Fruit fly (Drosophila melanogaster) whole organism, embryonic: ENCODE results near the gene CG7328.

ENCODE experiments used
- Asciz ChIP-seq: fragments of 200-800 bp; sonication (Bioruptor generic); optimal IDR thresholded peaks from 2 replicates; lab custom pipeline; 2017; ENCODE audit warnings: missing biosample characterization, mild to moderate bottlenecking, missing genetic modification characterization, missing genetic modification reagents
- CG12299 ChIP-seq: fragments of 200-800 bp; sonication (Bioruptor generic); optimal IDR thresholded peaks from 2 replicates; lab custom pipeline; 2018; ENCODE audit warnings: missing biosample characterization, mild to moderate bottlenecking, missing genetic modification characterization
- CG13624 ChIP-seq: fragments of 200-800 bp; sonication (Bioruptor generic); optimal IDR thresholded peaks from 2 replicates; lab custom pipeline; 2016; ENCODE audit warnings: missing biosample characterization, missing genetic modification characterization
- CG16779 ChIP-seq: fragments of 200-800 bp; sonication (Bioruptor generic); IDR thresholded peaks from 2 replicates; pipeline ENCODE4 v1.3.6; 2022; ENCODE audit warnings: missing biosample characterization, missing genetic modification characterization
- CG2199 ChIP-seq: fragments of 200-800 bp; sonication (Bioruptor generic); IDR thresholded peaks from 3 replicates; pipeline ENCODE4 v1.3.6; 2022; ENCODE audit warnings: missing biosample characterization, missing genetic modification characterization
- CG4328 ChIP-seq: fragments of 200-800 bp; sonication (Bioruptor generic); optimal IDR thresholded peaks from 3 replicates; lab custom pipeline; 2017; ENCODE audit warnings: missing biosample characterization, missing genetic modification reagents, missing genetic modification characterization
- CG6175 ChIP-seq: fragments of 200-800 bp; sonication (Bioruptor generic); IDR thresholded peaks from 3 replicates; pipeline ENCODE4 v1.3.6; 2022; ENCODE audit warnings: missing biosample characterization, missing genetic modification characterization
- CG7839 ChIP-seq: fragments of 200-800 bp; sonication (Bioruptor generic); optimal IDR thresholded peaks from 3 replicates; lab custom pipeline; 2018; ENCODE audit warnings: missing biosample characterization, mild to moderate bottlenecking, missing genetic modification characterization, moderate library complexity
- CG7963 ChIP-seq: fragments of 200-800 bp; sonication (Bioruptor generic); IDR thresholded peaks from 3 replicates; pipeline ENCODE4 v1.3.6; 2022; ENCODE audit warnings: missing biosample characterization, missing genetic modification characterization; ENCODE audit not compliant: partially characterized antibody
- CG8944 ChIP-seq: fragments of 200-800 bp; sonication (Bioruptor generic); optimal IDR thresholded peaks from 3 replicates; lab custom pipeline; 2016; ENCODE audit warnings: missing biosample characterization, missing genetic modification characterization
- CG9609 ChIP-seq: fragments of 200-800 bp; sonication (Bioruptor generic); optimal IDR thresholded peaks from 3 replicates; lab custom pipeline; 2016; ENCODE audit warnings: missing biosample characterization, missing genetic modification characterization
- CG9727 ChIP-seq: fragments of 200-800 bp; sonication (Bioruptor generic); optimal IDR thresholded peaks from 3 replicates; lab custom pipeline; 2017; ENCODE audit warnings: missing biosample characterization, mild to moderate bottlenecking, missing genetic modification characterization
- Dfd ChIP-seq, 2 experiments: fragments of >200 bp; optimal IDR thresholded peaks; 2 replicates each; lab custom pipeline; 2017; ENCODE audit warnings: missing biosample characterization in 2 of 2, missing genetic modification characterization in 2 of 2
- Dip3 ChIP-seq: fragments of 200-800 bp; sonication (Bioruptor generic); optimal IDR thresholded peaks from 3 replicates; lab custom pipeline; 2016; ENCODE audit warnings: missing biosample characterization, missing genetic modification characterization
- E2f1 ChIP-seq: fragments of 200-800 bp; sonication (Bioruptor generic); IDR thresholded peaks from 2 replicates; pipeline ENCODE4 v1.3.6; 2022; ENCODE audit warnings: missing biosample characterization, missing genetic modification characterization
- Fer3 ChIP-seq: fragments of 200-800 bp; sonication (Bioruptor generic); optimal IDR thresholded peaks from 2 replicates; lab custom pipeline; 2018; ENCODE audit warnings: missing biosample characterization, mild to moderate bottlenecking, missing genetic modification characterization, moderate library complexity
- Gug ChIP-seq: fragments of 200-800 bp; sonication (Bioruptor generic); IDR thresholded peaks from 4 replicates; pipeline ENCODE4 v1.3.6; 2022; ENCODE audit warnings: missing biosample characterization, missing genetic modification characterization
- HLH4C ChIP-seq: fragments of 200-800 bp; sonication (Bioruptor generic); IDR thresholded peaks from 3 replicates; pipeline ENCODE4 v1.3.6; 2022; ENCODE audit warnings: missing biosample characterization, missing genetic modification characterization; ENCODE audit not compliant: partially characterized antibody
- Hand ChIP-seq: fragments of 200-800 bp; sonication (Bioruptor generic); optimal IDR thresholded peaks from 2 replicates; lab custom pipeline; 2017; ENCODE audit warnings: mild to moderate bottlenecking, missing biosample characterization, missing genetic modification reagents, missing genetic modification characterization
- HmgZ ChIP-seq: fragments of 200-800 bp; sonication (Bioruptor generic); optimal IDR thresholded peaks from 2 replicates; lab custom pipeline; 2018; ENCODE audit warnings: missing biosample characterization, mild to moderate bottlenecking, missing genetic modification characterization
- Lim3 ChIP-seq: fragments of 200-800 bp; sonication (Bioruptor generic); IDR thresholded peaks from 2 replicates; pipeline ENCODE4 v1.3.6; 2022; ENCODE audit warnings: missing biosample characterization, missing genetic modification characterization
- MBD-R2 ChIP-seq: fragments of 200-800 bp; sonication (Bioruptor generic); IDR thresholded peaks from 2 replicates; pipeline ENCODE4 v1.3.6; 2022; ENCODE audit warnings: missing biosample characterization, missing genetic modification characterization
- Med ChIP-seq: fragments of 200-800 bp; sonication (Bioruptor generic); peaks from one replicate; lab custom pipeline; 2016; ENCODE audit warnings: missing biosample characterization, missing genetic modification characterization, mild to moderate bottlenecking, inconsistent platforms, moderate library complexity
- Neu2 ChIP-seq: fragments of 200-800 bp; sonication (Bioruptor generic); optimal IDR thresholded peaks from 3 replicates; lab custom pipeline; 2016; ENCODE audit warnings: missing biosample characterization, missing genetic modification characterization, borderline replicate concordance
- Sox102F ChIP-seq: fragments of 200-800 bp; sonication (Bioruptor generic); optimal IDR thresholded peaks from 2 replicates; lab custom pipeline; 2018; ENCODE audit warnings: missing biosample characterization, mild to moderate bottlenecking, missing genetic modification characterization, moderate library complexity
- Sry-β ChIP-seq: fragments of 200-800 bp; sonication (Bioruptor generic); optimal IDR thresholded peaks from 2 replicates; lab custom pipeline; 2018; ENCODE audit warnings: missing biosample characterization, mild to moderate bottlenecking, missing genetic modification characterization, moderate library complexity
- ara ChIP-seq: fragments of 200-800 bp; sonication (Bioruptor generic); IDR thresholded peaks from 2 replicates; pipeline ENCODE4 v1.3.6; 2022; ENCODE audit warnings: missing biosample characterization, missing genetic modification characterization
- cad ChIP-seq: fragments of >200 bp; optimal IDR thresholded peaks from 2 replicates; lab custom pipeline; 2017; ENCODE audit warnings: missing biosample characterization, missing genetic modification characterization
- cg ChIP-seq: fragments of 200-800 bp; sonication (Bioruptor generic); optimal IDR thresholded peaks from 3 replicates; lab custom pipeline; 2019; ENCODE audit warnings: missing biosample characterization, mild to moderate bottlenecking, missing genetic modification characterization, moderate library complexity
- chinmo ChIP-seq: fragments of 200-800 bp; sonication (Bioruptor generic); IDR thresholded peaks from 4 replicates; pipeline ENCODE4 v1.3.6; 2022; ENCODE audit warnings: missing biosample characterization, missing genetic modification characterization; ENCODE audit not compliant: partially characterized antibody
- crp ChIP-seq, 2 experiments: fragments of 200-800 bp; sonication (Bioruptor generic); optimal IDR thresholded peaks; 2 replicates in 1 of 2; 3 replicates in 1 of 2; lab custom pipeline; 2017; ENCODE audit warnings: missing biosample characterization in 2 of 2, missing genetic modification characterization in 2 of 2, mild to moderate bottlenecking in 1 of 2, moderate library complexity in 1 of 2
- da ChIP-seq: fragments of 200-800 bp; sonication (Bioruptor generic); optimal IDR thresholded peaks from 2 replicates; lab custom pipeline; 2016; ENCODE audit warnings: missing biosample characterization, missing genetic modification characterization
- ftz-f1 ChIP-seq: fragments of 200-800 bp; sonication (Bioruptor generic); optimal IDR thresholded peaks from 2 replicates; lab custom pipeline; 2016; ENCODE audit warnings: missing biosample characterization, missing genetic modification characterization
- grau ChIP-seq: fragments of 200-800 bp; optimal IDR thresholded peaks from 3 replicates; lab custom pipeline; 2019; ENCODE audit warnings: missing biosample characterization, mild to moderate bottlenecking, missing genetic modification characterization, moderate library complexity
- luna ChIP-seq: fragments of 200-800 bp; sonication (Bioruptor generic); optimal IDR thresholded peaks from 2 replicates; lab custom pipeline; 2016; ENCODE audit warnings: missing biosample characterization, missing genetic modification characterization
- oc ChIP-seq: fragments of 200-800 bp; sonication (Bioruptor generic); optimal IDR thresholded peaks from 2 replicates; lab custom pipeline; 2018; ENCODE audit warnings: missing biosample characterization, mild to moderate bottlenecking, missing genetic modification characterization, moderate library complexity
- pzg ChIP-seq: fragments of 200-800 bp; sonication (Bioruptor generic); optimal IDR thresholded peaks from 3 replicates; lab custom pipeline; 2018; ENCODE audit warnings: missing biosample characterization, mild to moderate bottlenecking, missing genetic modification characterization, moderate library complexity
- sd ChIP-seq: fragments of 200-800 bp; sonication (Bioruptor generic); optimal IDR thresholded peaks from 3 replicates; lab custom pipeline; 2018; ENCODE audit warnings: missing biosample characterization, mild to moderate bottlenecking, missing genetic modification characterization, moderate library complexity
- sens-2 ChIP-seq: fragments of 200-800 bp; sonication (Bioruptor generic); IDR thresholded peaks from 2 replicates; pipeline ENCODE4 v1.3.6; 2022; ENCODE audit warnings: missing biosample characterization, missing genetic modification characterization
- slbo ChIP-seq: fragments of 200-800 bp; sonication (Bioruptor generic); IDR thresholded peaks from 2 replicates; pipeline ENCODE4 v1.3.6; 2022; ENCODE audit warnings: missing biosample characterization, missing genetic modification characterization
- trh ChIP-seq: fragments of 200-800 bp; sonication (Bioruptor generic); optimal IDR thresholded peaks from 2 replicates; lab custom pipeline; 2016; ENCODE audit warnings: missing biosample characterization, missing genetic modification characterization
- wek ChIP-seq: fragments of 200-800 bp; sonication (Bioruptor generic); optimal IDR thresholded peaks from 3 replicates; lab custom pipeline; 2018; ENCODE audit warnings: missing biosample characterization, mild to moderate bottlenecking, missing genetic modification characterization, moderate library complexity
- zf30C ChIP-seq: fragments of 200-800 bp; sonication (Bioruptor generic); optimal IDR thresholded peaks from 3 replicates; lab custom pipeline; 2018; ENCODE audit warnings: missing biosample characterization, mild to moderate bottlenecking, missing genetic modification characterization
- zfh1 ChIP-seq: fragments of 200-800 bp; sonication (Bioruptor generic); IDR thresholded peaks from 3 replicates; pipeline ENCODE4 v1.3.6; 2022; ENCODE audit warnings: missing biosample characterization, missing genetic modification characterization

Gene CG7328

dm6 chr3L:20183345-20184088, 43.1 kb upstream of the CG7328 start (continued):
- TF ChIP-seq HLH4C (GFP tag; lab: Robert Waterston, UW) (no peak), E2f1 (GFP tag; lab: Robert Waterston, UW) (peak; percentile 44; the same call in 1 of the 2 replicates), luna (GFP tag; lab: Kevin White, UChicago) (no peak), wek (GFP tag; lab: Kevin White, UChicago) (no peak), CG6175 (GFP tag; lab: Robert Waterston, UW) (no peak), CG12299 (tag; lab: Kevin White, UChicago) (no peak)

dm6 chr3L:20182799-20183198, 42.4 kb upstream of the CG7328 start:
- TF ChIP-seq ftz-f1 (GFP tag; lab: Kevin White, UChicago) (no peak), Gug (GFP tag; lab: Robert Waterston, UW) (no peak), Dip3 (GFP tag; lab: Kevin White, UChicago) (no peak), CG9609 (GFP tag; lab: Kevin White, UChicago) (no peak), grau (tag; lab: Kevin White, UChicago) (no peak), MBD-R2 (no peak), sens-2 (GFP tag; lab: Robert Waterston, UW) (no peak), CG7839 (tag; lab: Kevin White, UChicago) (no peak), sd (tag; lab: Kevin White, UChicago) (peak; percentile 59), Dfd (GFP tag; optimal IDR thresholded peaks at IDR 0.05; lab: Kevin White, UChicago) (no peak), E2f1 (GFP tag; lab: Robert Waterston, UW) (no peak), CG13624 (GFP tag; lab: Kevin White, UChicago) (no peak), cg (GFP tag; lab: Kevin White, UChicago) (peak; percentile 65), cad (GFP tag; lab: Kevin White, UChicago) (peak; percentile 43), CG2199 (no peak), HmgZ (no peak), da (no peak), Med (peak; percentile 3), Asciz (GFP tag; lab: Kevin White, UChicago) (no peak), Fer3 (tag; lab: Kevin White, UChicago) (no peak), CG9727 (GFP tag; lab: Kevin White, UChicago) (no peak), CG4328 (GFP tag; lab: Kevin White, UChicago) (no peak), oc (tag; lab: Kevin White, UChicago) (no peak), Sox102F (no peak), Lim3 (GFP tag; lab: Robert Waterston, UW) (no peak), wek (GFP tag; lab: Kevin White, UChicago) (no peak), CG16779 (GFP tag; lab: Robert Waterston, UW) (no peak), slbo (GFP tag; lab: Robert Waterston, UW) (no peak), zf30C (GFP tag; lab: Kevin White, UChicago) (no peak), crp (GFP tag; optimal IDR thresholded peaks at IDR 0.05; lab: Kevin White, UChicago) (no peak), ara (GFP tag; lab: Robert Waterston, UW) (no peak), Neu2 (no peak), CG8944 (GFP tag; lab: Kevin White, UChicago) (no peak), zfh1 (GFP tag; lab: Robert Waterston, UW) (no peak), luna (GFP tag; lab: Kevin White, UChicago) (no peak), pzg (GFP tag; lab: Kevin White, UChicago) (no peak), CG7963 (GFP tag; lab: Robert Waterston, UW) (no peak), chinmo (GFP tag; lab: Robert Waterston, UW) (0 out of 4 replicates have a peak, but pooled peaks have one; percentile 13), Sry-β (GFP tag; lab: Kevin White, UChicago) (no peak), Hand (no peak), trh (GFP tag; lab: Kevin White, UChicago) (no peak)
